Worm (Caenorhabditis elegans): ENCODE measurements around the gene T11F9.10.
"Not testable (repeated sequence)": the region's sequence is repeated elsewhere in the genome, so short reads cannot be mapped to it uniquely, and the experiment has no call there.

T11F9.10 gene

ce11 chrV:11483580-11484092 is 3.1 kb upstream of the T11F9.10 start, which contains the start of gene col-157:
Gene col-157 (plus strand): TSS chrV:11484042.
- TF ChIP-seq unc-62 (GFP tag; optimal IDR thresholded peaks at IDR 0.05) = not testable (repeated sequence)

ce11 chrV:11484404-11484803 is 2.4 kb upstream of the T11F9.10 start:
- no peak for TF ChIP-seq unc-62 (GFP tag; optimal IDR thresholded peaks at IDR 0.05)

- no peak for TF ChIP-seq unc-62 (GFP tag; optimal IDR thresholded peaks at IDR 0.05)
Observed at ce11 chrV:11485558-11485957, 1.2 kb upstream of the T11F9.10 start, which contains the start of gene srh-1. Gene srh-1 (plus strand): TSS chrV:11485858.

- no peak for TF ChIP-seq unc-62 (GFP tag; optimal IDR thresholded peaks at IDR 0.05)
Observed at ce11 chrV:11488288-11488687, 1.5 kb downstream of the T11F9.10 start.

ce11 chrV:11490382-11490781 is 3.6 kb downstream of the T11F9.10 start, which contains the start of gene dhs-19:
Gene dhs-19 (minus strand): TSS chrV:11490482.
- TF ChIP-seq unc-62 (GFP tag; optimal IDR thresholded peaks at IDR 0.05) = no peak

- no peak for TF ChIP-seq unc-62 (GFP tag; optimal IDR thresholded peaks at IDR 0.05)
Observed at ce11 chrV:11492456-11492855, 5.7 kb downstream of the T11F9.10 start, which contains the start of gene T11F9.21. Gene T11F9.21 (plus strand): TSS chrV:11492756.

ce11 chrV:11496283-11496682 is 9.5 kb downstream of the T11F9.10 start, which contains the start of gene htrl-1:
Gene htrl-1 (minus strand): TSS chrV:11496383.
- TF ChIP-seq unc-62 (GFP tag; optimal IDR thresholded peaks at IDR 0.05) = no peak

- no peak for TF ChIP-seq unc-62 (GFP tag; optimal IDR thresholded peaks at IDR 0.05)
Observed at ce11 chrV:11497475-11497874, 10.7 kb downstream of the T11F9.10 start.

ce11 chrV:11499786-11500185 is 13.0 kb downstream of the T11F9.10 start:
- TF ChIP-seq unc-62 (GFP tag; optimal IDR thresholded peaks at IDR 0.05) = no peak

- no peak for TF ChIP-seq unc-62 (GFP tag; optimal IDR thresholded peaks at IDR 0.05)
Observed at ce11 chrV:11500980-11501379, 14.2 kb downstream of the T11F9.10 start.

- TF ChIP-seq unc-62 (GFP tag; optimal IDR thresholded peaks at IDR 0.05) = no peak
Observed at ce11 chrV:11503081-11503751, 16.4 kb downstream of the T11F9.10 start, which contains the start of gene C55A6.12. Gene C55A6.12 (minus strand): TSS chrV:11503131.

- not testable (repeated sequence) for TF ChIP-seq unc-62 (GFP tag; optimal IDR thresholded peaks at IDR 0.05)
Observed at ce11 chrV:11504853-11505397, 18.1 kb downstream of the T11F9.10 start, which contains the start of the genes C55A6.1 and C55A6.10. Gene C55A6.1 (minus strand): TSS chrV:11504968. Gene C55A6.10 (plus strand): TSS chrV:11505347.

ce11 chrV:11506347-11506746 is 19.6 kb downstream of the T11F9.10 start:
- TF ChIP-seq unc-62 (GFP tag; optimal IDR thresholded peaks at IDR 0.05) = no peak

ce11 chrV:11508773-11509172 is 22.0 kb downstream of the T11F9.10 start, which contains the start of gene ttll-5:
Gene ttll-5 (plus strand): TSS chrV:11509060.
- TF ChIP-seq unc-62 (GFP tag; optimal IDR thresholded peaks at IDR 0.05) = no peak

ce11 chrV:11513432-11513831 is 26.7 kb downstream of the T11F9.10 start, which contains the start of gene C55A6.3:
Gene C55A6.3 (minus strand): TSS chrV:11513532.
- no peak for TF ChIP-seq unc-62 (GFP tag; optimal IDR thresholded peaks at IDR 0.05)

- TF ChIP-seq unc-62 (GFP tag; optimal IDR thresholded peaks at IDR 0.05) = no peak
Observed at ce11 chrV:11514677-11515076, 27.9 kb downstream of the T11F9.10 start, which contains the start of gene C55A6.6. Gene C55A6.6 (minus strand): TSS chrV:11514737.

Measured in whole organism, dauer.